Worm (Caenorhabditis elegans): Measurements from ENCODE around the gene gcy-18.
A peak's percentile ranks its signal among the peaks of the same experiment; 100 is the strongest.

The gcy-18 gene

DNA sequence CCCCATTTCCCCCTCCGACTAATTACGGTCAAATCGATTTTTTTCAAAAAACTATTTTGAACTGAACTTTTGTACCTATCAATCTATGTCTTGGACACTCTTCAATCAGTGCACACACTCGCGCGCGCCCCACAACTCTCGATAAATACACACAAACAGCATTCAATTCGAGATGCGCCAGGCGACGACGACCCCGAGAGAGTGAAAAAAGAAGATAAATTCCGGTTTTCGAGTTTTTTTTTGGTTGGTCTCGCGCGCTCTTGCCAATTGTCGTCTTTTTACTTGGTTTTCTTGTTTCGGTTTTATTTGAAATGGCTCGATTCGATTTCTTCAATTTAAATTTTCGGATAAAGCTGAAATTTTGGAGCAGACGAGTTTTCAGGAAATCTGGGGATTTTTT lies 19.5 kb upstream of the gcy-18 start (continued):
- TF ChIP-seq attf-5 (GFP tag; optimal IDR thresholded peaks at IDR 0.05) (no peak), B0261.1 (tag; optimal IDR thresholded peaks at IDR 0.05) (no peak), D2030.7 (GFP tag; IDR thresholded peaks at IDR 0.05) (no peak), him-1 (tag; optimal IDR thresholded peaks at IDR 0.05) (peak; percentile 41), lsy-27 (tag; optimal IDR thresholded peaks at IDR 0.05; ENCODE audit: borderline replicate concordance, insufficient read depth) (no peak), Y67H2A.10 (GFP tag; conservative IDR thresholded peaks at IDR 0.05) (no peak), lin-40 (tag; optimal IDR thresholded peaks at IDR 0.05) (peak; percentile 9)

DNA sequence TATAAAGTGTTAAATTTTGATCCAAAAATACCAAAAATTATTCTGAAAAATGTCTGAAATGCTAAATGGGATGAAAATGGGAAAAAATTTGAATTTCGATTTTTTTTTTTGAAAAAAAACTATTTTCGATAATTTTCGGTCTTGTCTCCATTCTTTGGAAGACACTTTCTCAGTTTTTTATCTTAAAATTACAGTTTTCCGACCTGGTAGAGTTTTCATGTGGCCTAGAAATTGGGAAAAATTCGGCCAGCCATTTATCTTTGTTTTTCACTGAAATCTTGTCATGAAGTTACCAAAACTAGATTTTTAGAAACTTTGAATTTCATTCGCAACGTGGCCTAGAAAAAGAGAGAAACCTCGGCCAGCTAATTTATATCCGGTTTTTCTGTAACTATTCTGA lies 19.0 kb upstream of the gcy-18 start:
- TF ChIP-seq C06A6.2 (GFP tag; conservative IDR thresholded peaks at IDR 0.05) (no peak), rcor-1 (GFP tag; IDR thresholded peaks at IDR 0.05) (no peak), ceh-91 (GFP tag; IDR thresholded peaks at IDR 0.05) (no peak), attf-3 (GFP tag; conservative IDR thresholded peaks at IDR 0.05) (no peak), somi-1 (GFP tag; optimal IDR thresholded peaks at IDR 0.05) (no peak), pbrm-1 (GFP tag; IDR thresholded peaks at IDR 0.05) (no peak), Y53F4B.3 (GFP tag; IDR thresholded peaks at IDR 0.05) (no peak), ceh-58 (GFP tag; IDR thresholded peaks at IDR 0.05) (no peak), nhr-120 (GFP tag; IDR thresholded peaks at IDR 0.05) (no peak), ceh-40 (GFP tag; IDR thresholded peaks at IDR 0.05) (no peak), ceh-100 (GFP tag; IDR thresholded peaks at IDR 0.05) (no peak), sptf-2 (GFP tag; optimal IDR thresholded peaks at IDR 0.05) (no peak)

DNA sequence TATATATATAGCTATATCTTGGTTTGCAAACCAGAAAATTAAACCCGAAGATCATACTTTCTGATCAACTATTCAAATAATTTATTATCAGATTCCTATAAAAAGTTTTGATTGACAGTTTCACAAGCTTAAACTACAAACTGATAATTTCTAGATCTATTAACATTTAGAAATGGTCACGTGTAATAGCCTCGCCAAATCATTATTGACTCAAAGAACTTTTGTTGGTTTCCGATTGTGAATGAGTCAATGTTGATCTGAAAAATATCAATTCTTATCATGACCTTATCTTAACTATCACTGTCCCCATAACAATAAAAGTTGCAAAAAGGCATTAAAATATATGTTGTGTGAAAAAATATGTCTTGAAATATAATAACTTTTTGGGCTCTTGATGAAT lies 17.8 kb upstream of the gcy-18 start:
- peak; percentile 26 for TF ChIP-seq madf-10 (tag; optimal IDR thresholded peaks at IDR 0.05)
- TF ChIP-seq ztf-3 (GFP tag; optimal IDR thresholded peaks at IDR 0.05): no peak
- TF ChIP-seq aptf-2 (GFP tag; conservative IDR thresholded peaks at IDR 0.05): no peak
- no peak for TF ChIP-seq gei-17 (GFP tag; optimal IDR thresholded peaks at IDR 0.05)
- peak; percentile 31 to 79 for TF ChIP-seq let-607 (tag; optimal IDR thresholded peaks at IDR 0.05)
- peak; percentile 54 for TF ChIP-seq atf-7 (tag; optimal IDR thresholded peaks at IDR 0.05)
- TF ChIP-seq ZK185.1 (tag; optimal IDR thresholded peaks at IDR 0.05; ENCODE audit: poor library complexity, severe bottlenecking): peak; percentile 23
- peak; percentile 82 for TF ChIP-seq unc-62 (GFP tag; optimal IDR thresholded peaks at IDR 0.05)
- peak; percentile 93 for TF ChIP-seq nhr-80 (tag; optimal IDR thresholded peaks at IDR 0.05)
- TF ChIP-seq madf-8 (GFP tag; conservative IDR thresholded peaks at IDR 0.05): no peak
- TF ChIP-seq cebp-1 (GFP tag; IDR thresholded peaks at IDR 0.05): no peak
- peak; percentile 22 for TF ChIP-seq cebp-1 (tag; optimal IDR thresholded peaks at IDR 0.05)
- no peak for TF ChIP-seq hmg-20 (GFP tag; IDR thresholded peaks at IDR 0.05)
- TF ChIP-seq lin-40 (tag; optimal IDR thresholded peaks at IDR 0.05): peak; percentile 26
- TF ChIP-seq C17E4.6 (GFP tag; IDR thresholded peaks at IDR 0.05): no peak
- TF ChIP-seq ztf-22 (GFP tag; optimal IDR thresholded peaks at IDR 0.05): peak; percentile 72
- no peak for TF ChIP-seq attf-6 (GFP tag; IDR thresholded peaks at IDR 0.05)
- no peak for TF ChIP-seq unc-130 (GFP tag; optimal IDR thresholded peaks at IDR 0.05)
- TF ChIP-seq F10E7.11 (tag; optimal IDR thresholded peaks at IDR 0.05): no peak
- TF ChIP-seq xnd-1 (tag; optimal IDR thresholded peaks at IDR 0.05): no peak
- peak; percentile 19 for TF ChIP-seq tbp1 (GFP tag; optimal IDR thresholded peaks at IDR 0.05)
- TF ChIP-seq F22D6.2 (tag; optimal IDR thresholded peaks at IDR 0.05): peak; percentile 66
- peak; percentile 44 for TF ChIP-seq pha-4 (tag; optimal IDR thresholded peaks at IDR 0.05)
- no peak for TF ChIP-seq Y95B8A.8 (GFP tag; IDR thresholded peaks at IDR 0.05)
- no peak for TF ChIP-seq attf-5 (GFP tag; optimal IDR thresholded peaks at IDR 0.05)

Measured in whole organism, young adult.